Worm (Caenorhabditis elegans) whole organism, dauer: Measurements from ENCODE around the gene F32D8.15.

Experiments
- unc-62 ChIP-seq: sonication (generic microtip); optimal IDR thresholded peaks from 2 replicates; lab custom pipeline; 2017; ENCODE audit warnings: missing biosample characterization, missing genetic modification reagents, missing genetic modification characterization

F32D8.15 gene

DNA sequence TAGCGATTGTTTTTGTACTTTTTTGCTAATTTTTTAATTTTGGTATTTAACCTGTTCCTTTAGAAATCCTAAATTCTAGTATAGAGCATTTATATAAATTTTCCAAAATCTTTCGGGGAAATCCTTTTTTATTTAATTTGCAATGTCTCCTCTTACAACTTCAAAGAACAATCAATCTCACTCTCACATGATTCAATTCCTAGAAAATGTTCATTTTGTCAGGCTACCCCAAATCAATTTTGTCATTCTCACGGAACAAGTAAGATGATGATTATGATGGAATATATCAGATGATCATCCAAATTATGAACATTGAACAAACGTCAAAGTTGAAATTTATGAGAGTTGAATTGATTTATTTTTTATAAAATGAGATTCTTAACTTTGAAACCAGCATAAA, 33.4 kb downstream of the F32D8.15 start:
- TF ChIP-seq unc-62 (GFP tag; lab: Kevin White, UChicago): no peak

DNA sequence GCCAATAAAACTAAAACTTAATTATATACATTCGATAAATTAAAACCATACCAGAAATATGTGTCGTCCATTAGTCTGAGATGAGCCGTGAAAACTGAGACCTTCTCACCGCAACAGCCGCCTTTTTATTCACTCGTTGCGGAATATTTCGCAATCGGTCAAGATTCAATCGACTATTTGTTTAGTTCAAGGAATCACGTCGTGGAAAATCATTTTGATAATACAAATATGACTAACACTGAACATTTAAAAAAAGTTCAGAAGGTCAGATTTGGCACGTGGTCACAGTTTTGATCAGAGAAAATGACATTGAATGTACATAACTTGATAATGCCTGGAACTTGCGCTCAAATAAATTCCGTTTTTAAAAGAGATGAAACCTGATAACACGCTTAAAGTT, 34.9 kb downstream of the F32D8.15 start, which contains the start of gene F17C11.11:
Gene F17C11.11, minus strand, starts transcription at position 79 of the 400 bp plus-strand sequence.
- no peak for TF ChIP-seq unc-62 (GFP tag; lab: Kevin White, UChicago)

DNA sequence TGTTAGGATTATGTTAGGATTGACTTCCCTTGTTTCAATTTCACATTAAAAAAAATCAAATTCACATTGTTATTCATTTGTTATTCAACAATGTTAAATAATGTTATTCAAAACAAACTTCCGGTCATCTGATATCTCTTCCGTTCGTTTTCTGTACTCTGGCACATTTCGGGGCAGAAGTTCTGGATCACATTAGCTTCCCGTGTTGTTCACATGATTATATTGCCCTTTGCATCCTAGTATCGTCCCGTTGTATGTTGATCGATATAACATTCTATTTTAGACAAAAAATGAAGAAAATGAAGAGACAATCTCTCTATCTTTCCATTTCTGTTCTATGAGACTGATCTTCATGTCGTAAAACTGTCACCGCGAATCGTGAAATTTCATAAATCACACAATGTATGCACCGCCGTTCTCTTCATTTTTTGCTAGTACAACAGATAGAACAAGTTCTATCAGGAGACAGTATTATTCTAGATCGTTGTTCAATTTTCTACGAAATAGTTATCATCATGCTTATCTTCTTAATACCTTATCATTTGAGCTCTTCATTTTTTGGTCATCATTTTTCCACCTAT, 36.2 kb downstream of the F32D8.15 start:
- no peak for TF ChIP-seq unc-62 (GFP tag; lab: Kevin White, UChicago)

ce11 chrV:10940571-10940991, 36.7 kb downstream of the F32D8.15 start:
- TF ChIP-seq unc-62 (GFP tag; lab: Kevin White, UChicago): no peak

- no peak for TF ChIP-seq unc-62 (GFP tag; lab: Kevin White, UChicago)
Observed at ce11 chrV:10941150-10941549, 37.3 kb downstream of the F32D8.15 start, which contains the start of gene F17C11.26. TSS of gene F17C11.26 (plus strand) at chrV:10941450.

DNA sequence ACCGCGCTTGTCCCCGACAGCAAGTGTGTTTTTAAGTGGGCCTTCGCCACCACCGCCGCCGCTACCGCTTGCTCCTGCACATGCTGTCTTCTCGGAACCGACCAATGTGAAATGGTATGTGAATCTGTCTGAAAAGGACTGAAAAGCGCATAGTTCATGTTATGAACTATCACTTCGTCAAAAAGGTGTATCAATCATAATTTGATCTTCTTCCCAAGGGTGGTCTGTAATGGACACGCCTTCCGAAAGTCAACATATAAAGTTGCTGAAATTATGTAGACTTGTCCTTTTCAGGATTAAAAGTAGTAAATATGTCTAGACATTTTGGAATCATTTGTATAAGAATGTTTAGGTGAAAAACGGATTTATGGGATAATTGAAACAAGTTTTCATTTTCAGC, 38.3 kb downstream of the F32D8.15 start, which contains the start of gene zip-9:
Gene zip-9, plus strand, starts transcription at position 301 of the 400 bp plus-strand sequence.
- no peak for TF ChIP-seq unc-62 (GFP tag; lab: Kevin White, UChicago)

DNA sequence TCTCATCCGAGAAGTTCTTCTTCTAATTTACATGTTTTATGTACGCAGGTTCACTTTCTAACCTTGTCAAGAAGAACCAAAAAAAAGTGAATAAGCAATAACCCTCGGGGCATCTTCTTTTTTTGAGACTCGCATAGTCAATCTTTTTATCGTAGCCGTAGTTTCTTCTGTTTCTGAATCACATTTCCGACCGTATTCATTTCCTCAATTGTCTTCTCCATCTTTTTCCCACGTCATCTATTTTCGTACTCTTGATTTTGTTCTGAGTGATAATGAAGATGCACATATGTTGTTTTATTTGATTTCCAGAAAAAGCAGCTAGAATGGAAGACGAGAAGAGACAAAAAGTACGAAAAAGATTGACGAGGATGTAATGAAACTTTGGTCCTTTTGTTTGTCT, 41.1 kb downstream of the F32D8.15 start:
- no peak for TF ChIP-seq unc-62 (GFP tag; lab: Kevin White, UChicago)

ce11 chrV:10947210-10947609, 43.4 kb downstream of the F32D8.15 start:
- no peak for TF ChIP-seq unc-62 (GFP tag; lab: Kevin White, UChicago)

DNA sequence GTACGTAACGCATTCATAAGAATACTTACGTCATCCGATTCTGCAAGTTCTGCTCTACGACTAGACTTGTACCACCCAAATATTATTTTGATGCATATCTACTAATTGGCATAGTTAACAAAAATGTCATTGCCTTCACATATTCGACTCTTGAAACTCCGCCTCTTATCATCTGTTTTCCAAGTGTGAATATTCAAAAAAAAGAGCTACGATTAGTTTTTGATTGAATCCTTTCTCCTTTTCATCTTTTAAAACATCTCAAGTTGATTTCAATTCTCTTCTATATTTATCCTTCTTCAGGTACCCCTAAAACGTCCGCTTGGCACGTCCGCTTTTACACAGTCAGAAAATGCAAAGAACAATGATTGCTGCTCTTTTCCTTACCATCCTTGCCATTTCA, 44.1 kb downstream of the F32D8.15 start, which contains the start of gene F17C11.2:
Gene F17C11.2, plus strand, starts transcription at position 301 of the 400 bp plus-strand sequence.
- TF ChIP-seq unc-62 (GFP tag; lab: Kevin White, UChicago): no peak

ce11 chrV:10949511-10949910, 45.7 kb downstream of the F32D8.15 start, which contains the start of gene col-153:
TSS of gene col-153 (plus strand) at chrV:10949811.
- TF ChIP-seq unc-62 (GFP tag; lab: Kevin White, UChicago): no peak

DNA sequence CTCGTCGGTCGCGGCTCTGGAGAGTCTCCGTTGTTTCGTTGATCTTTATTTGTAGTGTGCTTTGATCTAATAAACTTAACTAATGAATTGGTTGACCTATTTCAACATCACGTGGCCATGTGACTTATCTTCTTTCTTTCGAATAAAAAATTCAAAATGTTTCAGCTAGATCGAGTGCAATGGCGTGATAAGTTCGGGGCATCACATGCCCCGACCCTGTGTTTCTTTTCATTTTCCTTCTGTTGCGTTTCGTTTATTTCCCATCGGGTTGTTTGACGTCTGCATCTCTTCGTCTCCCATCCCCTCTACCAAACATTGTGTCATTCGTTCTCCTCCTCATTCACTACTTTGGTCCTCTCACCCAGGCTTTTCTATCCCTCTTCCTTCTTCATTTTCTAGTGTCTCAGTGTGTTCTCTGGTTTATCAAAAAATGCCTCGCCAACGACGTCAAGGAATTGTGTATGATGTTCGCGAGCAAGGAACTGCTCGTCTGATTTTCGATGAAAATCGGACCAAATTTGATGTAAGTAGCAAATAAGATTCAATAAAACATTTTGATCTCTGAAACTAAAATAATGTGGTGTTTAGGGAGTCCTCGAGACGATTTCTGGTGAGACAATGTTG, 47.9 kb downstream of the F32D8.15 start, which contains the start of gene F17C11.4:
Gene F17C11.4, plus strand, starts transcription at position 206 of the 624 bp plus-strand sequence.
- no peak for TF ChIP-seq unc-62 (GFP tag; lab: Kevin White, UChicago)

- no peak for TF ChIP-seq unc-62 (GFP tag; lab: Kevin White, UChicago)
Observed at ce11 chrV:10953471-10954155, 49.8 kb downstream of the F32D8.15 start.

- TF ChIP-seq unc-62 (GFP tag; lab: Kevin White, UChicago): no peak
Observed at ce11 chrV:10954334-10954733, 50.5 kb downstream of the F32D8.15 start, which contains the start of gene clec-221. TSS of gene clec-221 (minus strand) at chrV:10954434.

DNA sequence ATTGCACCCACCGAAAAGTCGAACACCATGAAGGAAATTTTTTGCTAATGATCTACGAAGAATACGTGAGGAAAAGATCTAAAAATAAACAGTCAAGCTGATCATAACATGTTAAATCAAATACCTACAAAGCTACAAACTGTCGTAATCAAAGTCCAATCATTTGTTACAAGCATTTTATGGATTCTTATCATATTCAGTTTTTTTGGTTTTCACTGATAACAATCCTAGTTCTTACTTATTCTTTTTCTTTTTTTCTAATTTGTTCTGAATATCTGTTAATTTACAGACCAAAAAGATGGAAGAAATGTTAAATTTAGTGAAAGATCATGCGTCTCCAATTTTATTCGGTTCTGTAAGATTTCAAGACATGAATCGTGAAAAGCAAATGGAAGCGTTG, 51.0 kb downstream of the F32D8.15 start, which contains the start of gene F17C11.6:
Gene F17C11.6, plus strand, starts transcription at position 290 of the 400 bp plus-strand sequence.
- TF ChIP-seq unc-62 (GFP tag; lab: Kevin White, UChicago): no peak

- TF ChIP-seq unc-62 (GFP tag; lab: Kevin White, UChicago): no peak
Observed at ce11 chrV:10955681-10956476, 52.0 kb downstream of the F32D8.15 start, which contains the start of gene F17C11.13. TSS of gene F17C11.13 (plus strand) at chrV:10955923.
